Fruit fly (Drosophila melanogaster) whole organism, embryonic: ENCODE results near the gene CG31627.
A peak's percentile ranks its signal among the peaks of the same experiment; 100 is the strongest.

Experiments
- ATbp ChIP-seq: fragments of 200-800 bp; sonication (Bioruptor generic); optimal IDR thresholded peaks from 2 replicates; lab custom pipeline; 2017; ENCODE audit warnings: missing biosample characterization, mild to moderate bottlenecking, missing genetic modification characterization, missing genetic modification reagents
- CG12155 ChIP-seq: fragments of 200-800 bp; sonication (Bioruptor generic); optimal IDR thresholded peaks from 3 replicates; lab custom pipeline; 2016; ENCODE audit warnings: missing biosample characterization, missing genetic modification characterization
- CG12219 ChIP-seq: fragments of 200-800 bp; sonication (Bioruptor generic); optimal IDR thresholded peaks from 3 replicates; lab custom pipeline; 2018; ENCODE audit warnings: missing biosample characterization, mild to moderate bottlenecking, missing genetic modification characterization
- CG13296 ChIP-seq: fragments of 200-800 bp; sonication (Bioruptor generic); optimal IDR thresholded peaks from 3 replicates; lab custom pipeline; 2018; ENCODE audit warnings: missing biosample characterization, mild to moderate bottlenecking, missing genetic modification characterization
- CG15011 ChIP-seq: fragments of 200-800 bp; sonication (Bioruptor generic); optimal IDR thresholded peaks from 3 replicates; lab custom pipeline; 2018; ENCODE audit warnings: missing biosample characterization, mild to moderate bottlenecking, missing genetic modification characterization
- CG1529 ChIP-seq: fragments of 200-800 bp; sonication (Bioruptor generic); optimal IDR thresholded peaks from 3 replicates; lab custom pipeline; 2018; ENCODE audit warnings: missing biosample characterization, missing genetic modification characterization
- CG15514 ChIP-seq: fragments of 200-800 bp; sonication (Bioruptor generic); optimal IDR thresholded peaks from 3 replicates; lab custom pipeline; 2017; ENCODE audit warnings: missing biosample characterization, missing genetic modification characterization, mild to moderate bottlenecking, moderate library complexity, missing genetic modification reagents
- CG17568 ChIP-seq: fragments of 200-800 bp; sonication (Bioruptor generic); optimal IDR thresholded peaks from 2 replicates; lab custom pipeline; 2018; ENCODE audit warnings: missing biosample characterization, mild to moderate bottlenecking, missing genetic modification characterization, moderate library complexity
- CG2202 ChIP-seq: fragments of 200-800 bp; sonication (Bioruptor generic); optimal IDR thresholded peaks from 2 replicates; lab custom pipeline; 2018; ENCODE audit warnings: missing biosample characterization, mild to moderate bottlenecking, missing genetic modification characterization
- CG2678 ChIP-seq: fragments of 200-800 bp; sonication (Bioruptor generic); optimal IDR thresholded peaks from 3 replicates; lab custom pipeline; 2019; ENCODE audit warnings: missing biosample characterization, mild to moderate bottlenecking, missing genetic modification characterization, moderate library complexity
- CG3847 ChIP-seq: fragments of 200-800 bp; sonication (Bioruptor generic); IDR thresholded peaks from 2 replicates; pipeline ENCODE4 v1.3.6; 2022; ENCODE audit warnings: missing biosample characterization, missing genetic modification characterization
- CG3995 ChIP-seq: fragments of 200-800 bp; sonication (Bioruptor generic); optimal IDR thresholded peaks from 3 replicates; lab custom pipeline; 2016; ENCODE audit warnings: missing biosample characterization, missing genetic modification characterization
- CG4328 ChIP-seq: fragments of 200-800 bp; sonication (Bioruptor generic); optimal IDR thresholded peaks from 3 replicates; lab custom pipeline; 2017; ENCODE audit warnings: missing biosample characterization, missing genetic modification reagents, missing genetic modification characterization
- CG4360 ChIP-seq: fragments of 200-800 bp; sonication (Bioruptor generic); IDR thresholded peaks from 2 replicates; pipeline ENCODE4 v1.3.6; 2022; ENCODE audit warnings: missing biosample characterization, missing genetic modification characterization
- CG4404 ChIP-seq: fragments of 200-800 bp; sonication (Bioruptor generic); IDR thresholded peaks from 2 replicates; pipeline ENCODE4 v1.3.6; 2022; ENCODE audit warnings: missing biosample characterization, missing genetic modification characterization
- CG6689 ChIP-seq: fragments of 200-800 bp; sonication (Bioruptor generic); IDR thresholded peaks from 2 replicates; pipeline ENCODE4 v1.3.6; 2022; ENCODE audit warnings: missing biosample characterization, missing genetic modification characterization
- CG7556 ChIP-seq: fragments of 200-800 bp; sonication (Bioruptor generic); optimal IDR thresholded peaks from 2 replicates; lab custom pipeline; 2017; ENCODE audit warnings: missing biosample characterization, mild to moderate bottlenecking, missing genetic modification characterization
- CHES-1-like ChIP-seq: fragments of 200-800 bp; sonication (Bioruptor generic); optimal IDR thresholded peaks from 2 replicates; lab custom pipeline; 2016; ENCODE audit warnings: missing biosample characterization, missing genetic modification characterization
- CkIIα-i1 ChIP-seq: fragments of 200-800 bp; sonication (Bioruptor generic); IDR thresholded peaks from 2 replicates; pipeline ENCODE4 v1.3.6; 2022; ENCODE audit warnings: missing biosample characterization, missing genetic modification characterization
- HHEX ChIP-seq: fragments of 200-800 bp; sonication (Bioruptor generic); optimal IDR thresholded peaks from 3 replicates; lab custom pipeline; 2017; ENCODE audit warnings: missing biosample characterization, mild to moderate bottlenecking, missing genetic modification characterization, missing genetic modification reagents
- HLH3B ChIP-seq: fragments of 200-800 bp; sonication (Bioruptor generic); IDR thresholded peaks from 2 replicates; pipeline ENCODE4 v1.3.6; 2022; ENCODE audit warnings: missing biosample characterization, missing genetic modification characterization
- Lpt ChIP-seq: fragments of >200 bp; optimal IDR thresholded peaks from 2 replicates; lab custom pipeline; 2018; ENCODE audit warnings: missing biosample characterization, missing genetic modification characterization
- MBD-R2 ChIP-seq: fragments of 200-800 bp; sonication (Bioruptor generic); IDR thresholded peaks from 2 replicates; pipeline ENCODE4 v1.3.6; 2022; ENCODE audit warnings: missing biosample characterization, missing genetic modification characterization
- Neu2 ChIP-seq: fragments of 200-800 bp; sonication (Bioruptor generic); optimal IDR thresholded peaks from 3 replicates; lab custom pipeline; 2016; ENCODE audit warnings: missing biosample characterization, missing genetic modification characterization, borderline replicate concordance
- Opbp ChIP-seq: fragments of 200-800 bp; sonication (Bioruptor generic); IDR thresholded peaks from 3 replicates; pipeline ENCODE4 v1.3.6; 2022; ENCODE audit warnings: missing biosample characterization, missing genetic modification characterization; ENCODE audit not compliant: partially characterized antibody
- Rx ChIP-seq: fragments of 200-800 bp; sonication (Bioruptor generic); IDR thresholded peaks from 2 replicates; pipeline ENCODE4 v1.3.6; 2022; ENCODE audit warnings: missing biosample characterization, missing genetic modification characterization
- Scr ChIP-seq: fragments of 200-800 bp; sonication (Bioruptor generic); IDR thresholded peaks from 2 replicates; pipeline ENCODE4 v1.3.6; 2022; ENCODE audit warnings: missing biosample characterization, missing genetic modification characterization; ENCODE audit not compliant: partially characterized antibody
- Sin3A ChIP-seq: fragments of >200 bp; optimal IDR thresholded peaks from 2 replicates; lab custom pipeline; 2018
- Sry-β ChIP-seq: fragments of 200-800 bp; sonication (Bioruptor generic); optimal IDR thresholded peaks from 2 replicates; lab custom pipeline; 2018; ENCODE audit warnings: missing biosample characterization, mild to moderate bottlenecking, missing genetic modification characterization, moderate library complexity
- Vsx1 ChIP-seq: fragments of 200-800 bp; sonication (Bioruptor generic); optimal IDR thresholded peaks from 2 replicates; lab custom pipeline; 2017; ENCODE audit warnings: missing biosample characterization, mild to moderate bottlenecking, missing genetic modification characterization, missing genetic modification reagents
- ash1 ChIP-seq: fragments of 200-800 bp; sonication (Bioruptor generic); optimal IDR thresholded peaks from 2 replicates; lab custom pipeline; 2018; ENCODE audit warnings: missing biosample characterization, mild to moderate bottlenecking, missing genetic modification characterization
- btn ChIP-seq: fragments of 200-800 bp; sonication (Bioruptor generic); optimal IDR thresholded peaks from 2 replicates; lab custom pipeline; 2016; ENCODE audit warnings: missing biosample characterization, missing genetic modification characterization
- cato ChIP-seq: fragments of 200-800 bp; sonication (Bioruptor generic); optimal IDR thresholded peaks from 2 replicates; lab custom pipeline; 2016; ENCODE audit warnings: missing biosample characterization, missing genetic modification characterization, borderline replicate concordance
- caup ChIP-seq: fragments of 200-800 bp; sonication (Bioruptor generic); optimal IDR thresholded peaks from 3 replicates; lab custom pipeline; 2017; ENCODE audit warnings: missing biosample characterization, mild to moderate bottlenecking, missing genetic modification characterization, moderate library complexity; ENCODE audit not compliant: severe bottlenecking
- chm ChIP-seq: fragments of 200-800 bp; sonication (Bioruptor generic); IDR thresholded peaks from 2 replicates; pipeline ENCODE4 v1.3.6; 2022; ENCODE audit warnings: missing biosample characterization, missing genetic modification characterization
- chn ChIP-seq: fragments of 200-800 bp; sonication (Bioruptor generic); optimal IDR thresholded peaks from 2 replicates; lab custom pipeline; 2016; ENCODE audit warnings: missing biosample characterization, missing genetic modification characterization
- ems ChIP-seq: fragments of 200-800 bp; sonication (Bioruptor generic); optimal IDR thresholded peaks from 3 replicates; lab custom pipeline; 2016; ENCODE audit warnings: missing biosample characterization, missing genetic modification characterization
- h ChIP-seq: fragments of >200 bp; optimal IDR thresholded peaks from 2 replicates; lab custom pipeline; 2017
- inv ChIP-seq: fragments of 200-800 bp; sonication (Bioruptor generic); IDR thresholded peaks from 2 replicates; pipeline ENCODE4 v1.3.6; 2022; ENCODE audit warnings: missing biosample characterization, missing genetic modification characterization; ENCODE audit not compliant: partially characterized antibody
- klu ChIP-seq: fragments of 200-800 bp; sonication (Bioruptor generic); IDR thresholded peaks from 2 replicates; pipeline ENCODE4 v1.3.6; 2022; ENCODE audit warnings: missing biosample characterization, missing genetic modification characterization
- lilli ChIP-seq: fragments of 200-800 bp; sonication (Bioruptor generic); optimal IDR thresholded peaks from 3 replicates; lab custom pipeline; 2016; ENCODE audit warnings: missing biosample characterization, missing genetic modification characterization
- lola ChIP-seq, 3 experiments: fragments of >200 bp in 2 of 3; fragments of 200-800 bp in 1 of 3; sonication (Bioruptor generic) in 1 of 3; optimal IDR thresholded peaks; 2 replicates each; lab custom pipeline; 2017 to 2019; ENCODE audit warnings: missing biosample characterization in 3 of 3, missing genetic modification characterization in 3 of 3, mild to moderate bottlenecking in 1 of 3, moderate library complexity in 1 of 3
- pzg ChIP-seq: fragments of 200-800 bp; sonication (Bioruptor generic); optimal IDR thresholded peaks from 3 replicates; lab custom pipeline; 2018; ENCODE audit warnings: missing biosample characterization, mild to moderate bottlenecking, missing genetic modification characterization, moderate library complexity
- salm ChIP-seq: fragments of 200-800 bp; sonication (Bioruptor generic); optimal IDR thresholded peaks from 2 replicates; lab custom pipeline; 2018; ENCODE audit warnings: missing biosample characterization, mild to moderate bottlenecking, missing genetic modification characterization
- schlank ChIP-seq: fragments of 200-800 bp; sonication (Bioruptor generic); optimal IDR thresholded peaks from 2 replicates; lab custom pipeline; 2018; ENCODE audit warnings: missing biosample characterization, mild to moderate bottlenecking, missing genetic modification characterization
- scrt ChIP-seq: fragments of 200-800 bp; sonication (Bioruptor generic); optimal IDR thresholded peaks from 2 replicates; lab custom pipeline; 2018; ENCODE audit warnings: missing biosample characterization, mild to moderate bottlenecking, missing genetic modification characterization, moderate library complexity
- stwl ChIP-seq: fragments of 200-800 bp; sonication (Bioruptor generic); optimal IDR thresholded peaks from 3 replicates; lab custom pipeline; 2018; ENCODE audit warnings: missing biosample characterization, mild to moderate bottlenecking, missing genetic modification characterization, moderate library complexity
- sug ChIP-seq: fragments of 200-800 bp; optimal IDR thresholded peaks from 2 replicates; lab custom pipeline; 2019; ENCODE audit warnings: missing biosample characterization, mild to moderate bottlenecking, missing genetic modification characterization, moderate library complexity
- trh ChIP-seq: fragments of 200-800 bp; sonication (Bioruptor generic); optimal IDR thresholded peaks from 2 replicates; lab custom pipeline; 2016; ENCODE audit warnings: missing biosample characterization, missing genetic modification characterization
- vfl ChIP-seq: fragments of 200-800 bp; sonication (Bioruptor generic); optimal IDR thresholded peaks from 2 replicates; lab custom pipeline; 2016; ENCODE audit warnings: missing biosample characterization, missing genetic modification characterization

CG31627 gene

DNA sequence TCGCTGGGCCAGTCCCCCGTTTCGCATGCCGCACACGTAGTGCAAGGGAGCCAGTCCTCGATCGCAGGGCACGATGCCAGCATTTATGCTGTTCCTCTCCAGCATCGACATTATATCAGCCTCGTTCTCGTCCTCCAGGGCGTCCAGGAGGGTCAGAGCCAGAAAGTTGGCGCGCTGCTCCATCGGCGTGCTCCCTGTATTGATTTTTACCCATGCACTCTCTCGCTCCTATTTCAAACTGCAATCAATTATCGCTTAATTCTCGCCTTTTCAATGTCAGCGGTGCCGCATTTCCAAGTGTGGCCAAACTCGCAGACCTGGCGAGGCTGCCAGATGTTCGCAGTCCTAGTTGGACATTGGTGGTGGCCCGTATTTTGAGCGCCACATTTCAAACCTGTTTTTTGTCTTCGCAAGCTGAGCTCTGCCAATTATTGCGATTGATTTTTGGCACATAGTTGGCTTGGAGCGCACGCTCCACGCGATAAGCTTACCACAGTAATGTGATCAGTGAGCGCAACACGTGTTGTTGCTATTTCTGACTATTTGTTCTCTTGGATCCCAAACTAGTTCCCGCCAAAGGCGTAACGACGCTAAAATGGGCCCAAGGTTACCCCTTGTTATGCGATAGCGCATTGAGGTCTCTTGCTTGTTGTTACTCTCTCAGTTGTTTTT is 45.4 kb downstream of the CG31627 start, which contains the start of gene CG8679 (continued):
- 0 out of 2 replicates have a peak, but pooled peaks have one; percentile 26 for TF ChIP-seq chm (GFP tag; lab: Robert Waterston, UW)
- peak; percentile 32 for TF ChIP-seq caup (GFP tag; lab: Kevin White, UChicago)
- no peak for TF ChIP-seq scrt (GFP tag; lab: Kevin White, UChicago)
- TF ChIP-seq CHES-1-like (GFP tag; lab: Kevin White, UChicago): peak; percentile 16
- 0 out of 3 replicates have a peak, but pooled peaks have one; percentile 51 for TF ChIP-seq Opbp (GFP tag; lab: Robert Waterston, UW)
- TF ChIP-seq ems: no peak
- TF ChIP-seq pzg (GFP tag; lab: Kevin White, UChicago): peak; percentile 90
- 0 out of 2 replicates have a peak, but pooled peaks have one; percentile 26 for TF ChIP-seq CG4360 (GFP tag; lab: Robert Waterston, UW)
- TF ChIP-seq CG15514: peak; percentile 98
- peak; percentile 56 for TF ChIP-seq CG3847 (GFP tag; lab: Robert Waterston, UW)
- no peak for TF ChIP-seq Neu2 (GFP tag; lab: Kevin White, UChicago)
- TF ChIP-seq Sin3A (lab: Kevin White, UChicago): peak; percentile 79
- peak; percentile 46 for TF ChIP-seq Scr
- peak; percentile 80 for TF ChIP-seq MBD-R2 (GFP tag; lab: Robert Waterston, UW)
- no peak for TF ChIP-seq vfl (GFP tag; lab: Kevin White, UChicago)
- TF ChIP-seq cato (GFP tag; lab: Kevin White, UChicago): no peak
- peak; percentile 58 for TF ChIP-seq stwl
- 0 out of 2 replicates have a peak, but pooled peaks have one; percentile 21 for TF ChIP-seq inv
- peak; percentile 35 for TF ChIP-seq schlank (tag; lab: Kevin White, UChicago)
- peak; percentile 32 for TF ChIP-seq CG12219 (GFP tag; lab: Kevin White, UChicago)
- TF ChIP-seq HHEX (GFP tag; lab: Kevin White, UChicago): no peak
- no peak for TF ChIP-seq trh (GFP tag; lab: Kevin White, UChicago)
- TF ChIP-seq CG12155 (GFP tag; lab: Kevin White, UChicago): peak; percentile 4
- no peak for TF ChIP-seq CG4404 (GFP tag; lab: Robert Waterston, UW)
- peak; percentile 63 for TF ChIP-seq Sry-β (GFP tag; lab: Kevin White, UChicago)
- no peak for TF ChIP-seq chn (GFP tag; lab: Kevin White, UChicago)
- no peak for TF ChIP-seq Rx
- peak; percentile 78 for TF ChIP-seq sug (tag; lab: Kevin White, UChicago)
- no peak for TF ChIP-seq CG3995 (GFP tag; lab: Kevin White, UChicago)

DNA sequence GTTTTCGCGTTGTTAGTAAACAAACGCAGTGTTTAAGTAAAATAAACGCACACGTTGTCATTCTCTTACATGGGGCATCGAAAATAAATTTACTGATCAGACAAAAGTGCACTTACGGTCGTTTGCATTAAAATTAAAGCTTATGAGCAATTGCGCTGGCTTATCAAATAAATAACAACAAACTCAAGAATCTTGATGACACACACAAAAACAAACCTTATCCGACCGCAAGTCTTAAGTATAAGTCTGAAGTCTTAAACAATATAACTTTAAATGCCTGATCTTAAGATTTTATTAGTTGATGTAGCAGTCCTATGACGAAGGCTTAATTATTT is 45.9 kb downstream of the CG31627 start:
- peak; percentile 7 for TF ChIP-seq CG15011
- TF ChIP-seq lilli: no peak
- TF ChIP-seq CG17568: peak; percentile 38
- peak; percentile 34 for TF ChIP-seq CG2202 (tag; lab: Kevin White, UChicago)
- peak; percentile 26 for TF ChIP-seq CG2678 (tag; lab: Kevin White, UChicago)
- no peak for TF ChIP-seq btn (GFP tag; lab: Kevin White, UChicago)
- peak; percentile 41 for TF ChIP-seq salm (tag; lab: Kevin White, UChicago)
- TF ChIP-seq vfl (GFP tag; lab: Kevin White, UChicago): no peak
- peak; percentile 64 for TF ChIP-seq CG13296 (GFP tag; lab: Kevin White, UChicago)
- TF ChIP-seq Lpt (GFP tag; lab: Kevin White, UChicago): no peak
- peak; percentile 24 for TF ChIP-seq CG4328
- TF ChIP-seq klu (GFP tag; lab: Robert Waterston, UW): no peak
- peak; percentile 37 for TF ChIP-seq Vsx1 (GFP tag; lab: Kevin White, UChicago)
- no peak; the same call in 1 of the 2 replicates for TF ChIP-seq HLH3B (GFP tag; lab: Robert Waterston, UW)
- peak; percentile 12 for TF ChIP-seq CG7556
- TF ChIP-seq lola (GFP tag; optimal IDR thresholded peaks at IDR 0.05; lab: Kevin White, UChicago): peak in 1 of 3 experiments; percentile 39
- peak; percentile 27 for TF ChIP-seq ATbp (GFP tag; lab: Kevin White, UChicago)
- no peak for TF ChIP-seq CG6689 (GFP tag; lab: Robert Waterston, UW)
- no peak for TF ChIP-seq h
- peak; percentile 15 for TF ChIP-seq CG1529 (GFP tag; lab: Kevin White, UChicago)
- TF ChIP-seq CkIIα-i1 (GFP tag; lab: Robert Waterston, UW): no peak
- no peak for TF ChIP-seq ash1 (GFP tag; lab: Kevin White, UChicago)
